Fruit fly (Drosophila melanogaster) whole organism, prepupa: ENCODE data around the gene btd.

ENCODE experiments used
- Blimp-1 ChIP-seq: fragments of 200-800 bp; sonication (Bioruptor generic); optimal IDR thresholded peaks from 3 replicates; lab custom pipeline; 2017; ENCODE audit warnings: missing biosample characterization, missing genetic modification characterization, mild to moderate bottlenecking, moderate library complexity, missing genetic modification reagents
- CG10631 ChIP-seq: fragments of 200-800 bp; sonication (Bioruptor generic); optimal IDR thresholded peaks from 2 replicates; lab custom pipeline; 2016; ENCODE audit warnings: missing biosample characterization, missing genetic modification characterization
- CG10669 ChIP-seq: fragments of 200-800 bp; sonication (Bioruptor generic); optimal IDR thresholded peaks from 3 replicates; lab custom pipeline; 2018; ENCODE audit warnings: missing biosample characterization, mild to moderate bottlenecking, missing genetic modification characterization, moderate library complexity
- CG32006 ChIP-seq: fragments of 200-800 bp; sonication (Bioruptor generic); optimal IDR thresholded peaks from 3 replicates; lab custom pipeline; 2017; ENCODE audit warnings: missing biosample characterization, mild to moderate bottlenecking, missing genetic modification characterization
- CG6163 ChIP-seq: fragments of 200-800 bp; sonication (Bioruptor generic); IDR thresholded peaks from 3 replicates; pipeline ENCODE4 v1.3.6; 2022; ENCODE audit warnings: missing biosample characterization, missing genetic modification characterization
- Lpt ChIP-seq: fragments of 200-800 bp; sonication (Bioruptor generic); optimal IDR thresholded peaks from 3 replicates; lab custom pipeline; 2016; ENCODE audit warnings: missing biosample characterization, missing genetic modification characterization
- Sox102F ChIP-seq: fragments of 200-800 bp; sonication (Bioruptor generic); optimal IDR thresholded peaks from 2 replicates; lab custom pipeline; 2016; ENCODE audit warnings: missing biosample characterization, mild to moderate bottlenecking, missing genetic modification characterization
- dsx ChIP-seq: fragments of 200-800 bp; optimal IDR thresholded peaks from 3 replicates; lab custom pipeline; 2019; ENCODE audit warnings: missing biosample characterization, mild to moderate bottlenecking, missing genetic modification characterization, moderate library complexity; ENCODE audit not compliant: poor library complexity, severe bottlenecking
- esn ChIP-seq: fragments of 200-800 bp; sonication (Bioruptor generic); optimal IDR thresholded peaks from 2 replicates; lab custom pipeline; 2016; ENCODE audit warnings: missing biosample characterization, mild to moderate bottlenecking, missing genetic modification characterization, moderate library complexity
- svp ChIP-seq: fragments of 200-800 bp; sonication (Bioruptor generic); peaks from one replicate; lab custom pipeline; 2016; ENCODE audit warnings: missing biosample characterization, missing genetic modification characterization

- TF ChIP-seq esn (GFP tag; lab: Kevin White, UChicago) (no peak), svp (GFP tag; lab: Kevin White, UChicago) (no peak), Blimp-1 (GFP tag; lab: Kevin White, UChicago) (no peak), CG10631 (GFP tag; lab: Kevin White, UChicago) (no peak), CG6163 (GFP tag; lab: Robert Waterston, UW) (no peak), Lpt (GFP tag; lab: Kevin White, UChicago) (no peak), CG10669 (no peak), dsx (no peak), Sox102F (GFP tag; lab: Kevin White, UChicago) (no peak), CG32006 (GFP tag; lab: Kevin White, UChicago) (no peak)
Observed at dm6 chrX:9740269-9740668, 46.3 kb downstream of the btd start.
